Worm (Caenorhabditis elegans) whole organism, L4/young adult: ENCODE measurements around the gene F37A4.5.

ENCODE experiments used
- W03F9.2 ChIP-seq: fragments of 150-350 bp; optimal IDR thresholded peaks from 2 replicates; lab custom pipeline; 2014; ENCODE audit warnings: missing biosample characterization, missing genetic modification characterization
- dao-5 ChIP-seq: sonication (generic microtip); optimal IDR thresholded peaks from 2 replicates; lab custom pipeline; 2016; ENCODE audit warnings: missing genotype, missing genetic modification characterization, moderate library complexity, missing compliant biosample characterization
- him-1 ChIP-seq: sonication (generic microtip); optimal IDR thresholded peaks from 2 replicates; lab custom pipeline; 2016; ENCODE audit warnings: missing genotype, missing genetic modification reagents, missing genetic modification characterization, missing compliant biosample characterization

DNA sequence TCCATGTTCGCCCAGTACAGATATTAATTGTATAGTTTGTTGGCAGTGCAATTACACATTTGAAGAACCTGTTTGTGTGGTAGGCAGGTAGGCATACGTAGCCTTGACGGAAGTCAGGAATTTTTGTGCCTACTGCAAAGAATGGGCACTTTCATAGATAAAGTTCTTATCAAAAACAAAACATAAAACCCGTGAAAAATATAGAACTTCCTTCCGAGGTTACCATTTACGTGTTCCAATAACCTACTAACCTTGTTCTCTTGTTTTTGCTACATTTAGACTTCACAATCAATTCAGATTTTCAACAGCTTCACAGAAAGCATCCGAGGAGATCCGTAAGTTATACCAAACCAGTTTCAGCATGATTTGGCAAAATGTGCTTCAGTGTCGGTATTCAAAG lies 1.6 kb downstream of the F37A4.5 start, which contains the start of gene F37A4.4:
- TF ChIP-seq W03F9.2 (tag; lab: Kevin White, UChicago) (no peak), him-1 (no peak), dao-5 (tag; lab: Kevin White, UChicago) (no peak)
